Worm (Caenorhabditis elegans): ENCODE measurements around the gene rps-9.
"Not testable (repeated sequence)": the region's sequence is repeated elsewhere in the genome, so short reads cannot be mapped to it uniquely, and the experiment has no call there.

The rps-9 gene

ce11 chrII:11128989-11129388, 2.8 kb upstream of the rps-9 start, which contains the start of gene F40F8.3:
Gene F40F8.3 (plus strand): TSS chrII:11129289.
- no peak for TF ChIP-seq nhr-76 (tag; optimal IDR thresholded peaks at IDR 0.05)
- no peak for TF ChIP-seq ham-2 (GFP tag; optimal IDR thresholded peaks at IDR 0.05)
- TF ChIP-seq ces-1 (GFP tag; optimal IDR thresholded peaks at IDR 0.05) = no peak
- TF ChIP-seq drap-1 (GFP tag; optimal IDR thresholded peaks at IDR 0.05) = no peak
- TF ChIP-seq mls-2 (tag; optimal IDR thresholded peaks at IDR 0.05) = no peak
- no peak for TF ChIP-seq zip-8 (tag; optimal IDR thresholded peaks at IDR 0.05)
- TF ChIP-seq sem-2 (GFP tag; optimal IDR thresholded peaks at IDR 0.05) = no peak
- TF ChIP-seq flh-1 (GFP tag; optimal IDR thresholded peaks at IDR 0.05) = no peak
- TF ChIP-seq unc-120 (tag; optimal IDR thresholded peaks at IDR 0.05; ENCODE audit: poor library complexity, severe bottlenecking) = no peak
- no peak for TF ChIP-seq nhr-237 (tag; optimal IDR thresholded peaks at IDR 0.05)
- no peak for TF ChIP-seq nhr-28 (tag; optimal IDR thresholded peaks at IDR 0.05)

ce11 chrII:11127364-11127763, 1.2 kb upstream of the rps-9 start, which contains the start of gene F40F8.1:
Gene F40F8.1 (plus strand): TSS chrII:11127664.
- TF ChIP-seq ceh-83 (GFP tag; optimal IDR thresholded peaks at IDR 0.05) (no peak), unc-62 (GFP tag; optimal IDR thresholded peaks at IDR 0.05) (no peak), unc-39 (tag; optimal IDR thresholded peaks at IDR 0.05) (no peak), nhr-2 (tag; optimal IDR thresholded peaks at IDR 0.05) (no peak), lin-13 (tag; optimal IDR thresholded peaks at IDR 0.05) (no peak)

- TF ChIP-seq nhr-28 (tag; optimal IDR thresholded peaks at IDR 0.05) (no peak), ceh-39 (tag; optimal IDR thresholded peaks at IDR 0.05) (no peak), tbx-8 (GFP tag; optimal IDR thresholded peaks at IDR 0.05) (no peak)
Measured at ce11 chrII:11125059-11125594, 1.0 kb downstream of the rps-9 start.

DNA sequence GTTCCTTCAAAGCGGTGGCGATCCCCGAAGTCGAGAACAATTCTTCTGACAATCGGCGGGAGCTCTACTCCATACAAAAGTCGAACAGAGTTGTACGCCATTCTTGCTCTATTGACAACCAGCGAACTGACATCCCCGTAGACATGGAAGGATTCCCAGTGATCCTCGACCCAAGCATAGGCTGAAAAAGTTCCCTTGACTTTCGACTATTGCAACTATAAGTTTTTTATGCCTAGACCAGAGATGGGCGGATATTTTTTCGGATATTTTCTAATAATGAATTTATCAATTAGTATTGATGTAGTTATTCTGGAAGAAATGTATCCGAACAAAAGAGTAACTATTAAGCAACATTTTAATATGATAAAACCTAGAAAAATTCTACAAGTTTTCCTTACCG, 4.4 kb downstream of the rps-9 start, which contains the start of gene W10C6.2:
Gene W10C6.2, minus strand, starts transcription at position 101 of the 400 bp plus-strand sequence.
- not testable (repeated sequence) for TF ChIP-seq zip-8 (tag; optimal IDR thresholded peaks at IDR 0.05); ztf-11 (tag; optimal IDR thresholded peaks at IDR 0.05); flh-1 (GFP tag; optimal IDR thresholded peaks at IDR 0.05)

DNA sequence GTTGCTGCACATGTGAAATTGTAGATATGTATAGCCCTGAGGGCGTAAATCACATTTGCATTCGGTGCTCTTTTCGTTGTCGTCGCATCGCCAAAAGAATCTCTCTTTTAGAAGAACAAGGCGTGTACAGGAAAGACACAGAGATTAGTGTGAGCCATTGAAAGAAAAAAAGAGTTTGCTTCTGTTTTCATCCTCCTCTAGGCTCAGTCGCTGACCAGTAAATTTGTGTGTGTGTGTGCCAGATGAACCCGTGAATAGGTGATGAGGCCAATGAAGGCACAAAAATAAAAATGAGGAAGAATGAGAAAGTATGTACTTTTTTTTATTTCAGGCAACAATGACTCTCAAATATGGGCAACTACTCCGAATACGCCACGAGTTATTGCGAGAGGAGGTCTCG, 13.7 kb downstream of the rps-9 start, which contains the start of gene mat-2:
Gene mat-2, plus strand, starts transcription at position 301 of the 400 bp plus-strand sequence.
- no peak for TF ChIP-seq ceh-43 (GFP tag; optimal IDR thresholded peaks at IDR 0.05)
- no peak for TF ChIP-seq lin-13 (tag; optimal IDR thresholded peaks at IDR 0.05)
- TF ChIP-seq nhr-12 (tag; optimal IDR thresholded peaks at IDR 0.05) = no peak
- no peak for TF ChIP-seq snpc-4 (tag; optimal IDR thresholded peaks at IDR 0.05)

ce11 chrII:11111107-11111506, 15.1 kb downstream of the rps-9 start, which contains the start of gene glb-4:
Gene glb-4 (minus strand): TSS chrII:11111207.
- TF ChIP-seq snpc-4 (tag; optimal IDR thresholded peaks at IDR 0.05) = no peak
- no peak for TF ChIP-seq blmp-1 (tag; optimal IDR thresholded peaks at IDR 0.05)
- no peak for TF ChIP-seq sptf-1 (tag; optimal IDR thresholded peaks at IDR 0.05)
- no peak for TF ChIP-seq drap-1 (GFP tag; optimal IDR thresholded peaks at IDR 0.05)
- no peak for TF ChIP-seq mls-2 (tag; optimal IDR thresholded peaks at IDR 0.05)
- TF ChIP-seq lin-32 (GFP tag; optimal IDR thresholded peaks at IDR 0.05) = no peak
- no peak for TF ChIP-seq mab-5 (tag; optimal IDR thresholded peaks at IDR 0.05)
- TF ChIP-seq unc-62 (GFP tag; optimal IDR thresholded peaks at IDR 0.05) = no peak
- TF ChIP-seq ceh-43 (GFP tag; optimal IDR thresholded peaks at IDR 0.05) = no peak
- TF ChIP-seq nhr-12 (tag; optimal IDR thresholded peaks at IDR 0.05) = no peak
- no peak for TF ChIP-seq bed-3 (GFP tag; optimal IDR thresholded peaks at IDR 0.05)
- TF ChIP-seq mep-1 (tag; optimal IDR thresholded peaks at IDR 0.05) = no peak

ce11 chrII:11110419-11110818, 15.7 kb downstream of the rps-9 start:
- TF ChIP-seq unc-62 (GFP tag; optimal IDR thresholded peaks at IDR 0.05) = no peak
- no peak for TF ChIP-seq hlh-1 (tag; optimal IDR thresholded peaks at IDR 0.05)
- no peak for TF ChIP-seq flh-1 (GFP tag; optimal IDR thresholded peaks at IDR 0.05)
- no peak for TF ChIP-seq mls-2 (tag; optimal IDR thresholded peaks at IDR 0.05)
